Fruit fly (Drosophila melanogaster): ENCODE results near the gene CG13066.

Gene CG13066

DNA sequence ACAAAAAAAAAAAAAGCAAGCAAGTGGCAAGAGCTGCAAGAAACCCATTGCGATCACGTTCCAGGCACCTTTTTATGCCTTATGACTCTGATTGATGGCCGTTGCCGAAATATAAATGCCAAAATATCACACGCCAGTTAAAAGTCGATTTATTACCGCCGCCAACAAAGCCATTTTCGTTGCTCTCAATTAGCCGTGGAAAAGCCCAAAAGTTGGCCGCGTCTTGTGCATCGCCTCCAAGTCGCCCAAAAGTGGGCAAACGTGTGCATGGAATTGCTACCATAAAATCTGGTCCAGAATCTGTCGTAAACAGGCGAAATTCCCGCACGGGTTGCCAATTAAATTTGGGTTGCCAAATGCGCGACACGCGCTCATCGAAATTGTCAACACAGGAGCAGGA is 19.0 kb downstream of the CG13066 start:
- TF ChIP-seq zen2 (GFP tag; IDR thresholded peaks at IDR 0.05; ENCODE audit: partially characterized antibody) (no peak), CG6654 (GFP tag; optimal IDR thresholded peaks at IDR 0.05) (no peak), Eip74EF (GFP tag; optimal IDR thresholded peaks at IDR 0.05) (no peak), CG34376 (GFP tag; optimal IDR thresholded peaks at IDR 0.05) (no peak), Dek (tag; optimal IDR thresholded peaks at IDR 0.05) (no peak), Abd-B (GFP tag; optimal IDR thresholded peaks at IDR 0.05) (peak; percentile 11), Blimp-1 (GFP tag; optimal IDR thresholded peaks at IDR 0.05) (no peak), CG42726 (GFP tag; IDR thresholded peaks at IDR 0.05; ENCODE audit: partially characterized antibody) (0 out of 2 replicates have a peak, but pooled peaks have one; percentile 34), Meics (GFP tag; optimal IDR thresholded peaks at IDR 0.05) (no peak), pum (GFP tag; optimal IDR thresholded peaks at IDR 0.05) (no peak), CG12236 (GFP tag; optimal IDR thresholded peaks at IDR 0.05) (no peak), CG13775 (GFP tag; optimal IDR thresholded peaks at IDR 0.05) (no peak), CG12299 (tag; optimal IDR thresholded peaks at IDR 0.05) (no peak), Rx (GFP tag; IDR thresholded peaks at IDR 0.05) (no peak), Vsx1 (GFP tag; optimal IDR thresholded peaks at IDR 0.05) (peak; percentile 49), chif (GFP tag; optimal IDR thresholded peaks at IDR 0.05) (no peak), dysf (GFP tag; IDR thresholded peaks at IDR 0.05) (no peak), Rfx (GFP tag; IDR thresholded peaks at IDR 0.05) (no peak), CG6854 (GFP tag; optimal IDR thresholded peaks at IDR 0.05) (no peak), lbe (GFP tag; optimal IDR thresholded peaks at IDR 0.05) (no peak), CG1832 (GFP tag; optimal IDR thresholded peaks at IDR 0.05) (no peak), nmo (GFP tag; optimal IDR thresholded peaks at IDR 0.05) (no peak), CG11247 (GFP tag; IDR thresholded peaks at IDR 0.05) (no peak), CG1602 (GFP tag; optimal IDR thresholded peaks at IDR 0.05) (no peak), Scr (GFP tag; IDR thresholded peaks at IDR 0.05; ENCODE audit: partially characterized antibody) (no peak), CG10321 (GFP tag; IDR thresholded peaks at IDR 0.05) (no peak), az2 (GFP tag; optimal IDR thresholded peaks at IDR 0.05) (no peak), kay (GFP tag; optimal IDR thresholded peaks at IDR 0.05) (no peak), twi (tag; optimal IDR thresholded peaks at IDR 0.05) (no peak), lov (optimal IDR thresholded peaks at IDR 0.05) (no peak), lov (GFP tag; IDR thresholded peaks at IDR 0.05) (no peak), E2f1 (GFP tag; IDR thresholded peaks at IDR 0.05) (no peak), stwl (tag; optimal IDR thresholded peaks at IDR 0.05) (no peak), kni (GFP tag; optimal IDR thresholded peaks at IDR 0.05) (no peak), CG2678 (tag; optimal IDR thresholded peaks at IDR 0.05) (no peak), gfzf (GFP tag; optimal IDR thresholded peaks at IDR 0.05) (no peak), z (GFP tag; IDR thresholded peaks at IDR 0.05) (0 out of 3 replicates have a peak, but pooled peaks have one; percentile 17), CG13287 (GFP tag; IDR thresholded peaks at IDR 0.05; ENCODE audit: partially characterized antibody) (peak; percentile 10; the same call in 1 of the 2 replicates), Lpt (GFP tag; optimal IDR thresholded peaks at IDR 0.05) (no peak), unc-4 (GFP tag; IDR thresholded peaks at IDR 0.05; ENCODE audit: partially characterized antibody) (no peak), lab (GFP tag; optimal IDR thresholded peaks at IDR 0.05) (no peak)

DNA sequence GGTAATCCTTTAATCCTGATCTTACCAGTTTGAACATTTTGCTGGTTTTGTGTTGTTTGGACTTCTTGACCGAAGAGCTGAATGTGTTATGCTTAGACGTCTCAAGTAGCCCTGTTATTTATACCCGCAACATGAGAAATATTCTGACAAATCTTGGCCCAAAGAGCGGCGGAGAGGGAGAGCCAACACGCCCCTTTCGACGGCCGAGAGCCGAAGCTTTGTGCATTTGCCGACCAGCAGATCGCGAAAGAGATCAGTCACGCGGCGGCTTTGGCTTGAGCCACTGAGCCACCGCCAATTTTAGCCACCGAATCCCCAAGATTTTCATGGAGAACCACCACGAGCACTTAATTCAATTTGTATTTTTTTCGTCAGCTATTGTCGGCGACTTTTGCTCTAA is 22.7 kb downstream of the CG13066 start, which contains the start of gene CG4962:
Gene CG4962 (minus strand): TSS at position 101 of the 400 bp plus-strand sequence.
- no peak for TF ChIP-seq Antp (GFP tag; optimal IDR thresholded peaks at IDR 0.05)
- TF ChIP-seq dmrt99B (tag; optimal IDR thresholded peaks at IDR 0.05), result no peak
- TF ChIP-seq nerfin-2 (GFP tag; IDR thresholded peaks at IDR 0.05; ENCODE audit: partially characterized antibody), result no peak
- TF ChIP-seq CG15479 (GFP tag; optimal IDR thresholded peaks at IDR 0.05), result no peak
- TF ChIP-seq CG3847 (GFP tag; IDR thresholded peaks at IDR 0.05), result no peak
- no peak for TF ChIP-seq CG5180 (GFP tag; optimal IDR thresholded peaks at IDR 0.05)
- no peak for TF ChIP-seq CG9932 (GFP tag; IDR thresholded peaks at IDR 0.05)
